Worm (Caenorhabditis elegans): ENCODE measurements around the gene blos-1.

- TF ChIP-seq madf-3 (GFP tag; IDR thresholded peaks at IDR 0.05) (no peak), zim-3 (tag; optimal IDR thresholded peaks at IDR 0.05) (no peak), ekl-4 (GFP tag; IDR thresholded peaks at IDR 0.05) (no peak), xnd-1 (tag; optimal IDR thresholded peaks at IDR 0.05) (no peak), sea-2 (GFP tag; IDR thresholded peaks at IDR 0.05) (no peak), snpc-4 (GFP tag; optimal IDR thresholded peaks at IDR 0.05) (no peak), snpc-4 (tag; optimal IDR thresholded peaks at IDR 0.05) (no peak), ceh-79 (tag; optimal IDR thresholded peaks at IDR 0.05) (no peak), egrh-3 (GFP tag; IDR thresholded peaks at IDR 0.05) (no peak), B0035.1 (tag; optimal IDR thresholded peaks at IDR 0.05) (no peak), unc-130 (GFP tag; optimal IDR thresholded peaks at IDR 0.05) (no peak), egl-44 (GFP tag; IDR thresholded peaks at IDR 0.05) (no peak), attf-5 (GFP tag; optimal IDR thresholded peaks at IDR 0.05) (no peak)
These were observed 28.3 kb upstream of the blos-1 start for ce11 chrIII:10240073-10240472.

All from whole organism, young adult.